Fruit fly (Drosophila melanogaster) whole organism, embryonic: ENCODE data around the gene CG33773.

Source experiments
- CG1233 ChIP-seq: fragments of 200-800 bp; sonication (Bioruptor generic); optimal IDR thresholded peaks from 4 replicates; lab custom pipeline; 2018; ENCODE audit warnings: missing biosample characterization, mild to moderate bottlenecking, missing genetic modification characterization
- CG13424 ChIP-seq: fragments of 200-800 bp; sonication (Bioruptor generic); optimal IDR thresholded peaks from 2 replicates; lab custom pipeline; 2019; ENCODE audit warnings: missing biosample characterization, mild to moderate bottlenecking, missing genetic modification characterization, moderate library complexity
- CG1832 ChIP-seq: fragments of 200-800 bp; sonication (Bioruptor generic); optimal IDR thresholded peaks from 2 replicates; lab custom pipeline; 2017; ENCODE audit warnings: missing biosample characterization, mild to moderate bottlenecking, missing genetic modification characterization, inconsistent platforms
- CG3163 ChIP-seq: fragments of 200-800 bp; sonication (Bioruptor generic); optimal IDR thresholded peaks from 3 replicates; lab custom pipeline; 2016; ENCODE audit warnings: missing biosample characterization, missing genetic modification characterization
- corto ChIP-seq: fragments of 200-800 bp; sonication (Bioruptor generic); optimal IDR thresholded peaks from 2 replicates; lab custom pipeline; 2016; ENCODE audit warnings: missing biosample characterization, mild to moderate bottlenecking, missing genetic modification characterization, moderate library complexity
- fd64A ChIP-seq: fragments of 200-800 bp; sonication (Bioruptor generic); optimal IDR thresholded peaks from 3 replicates; lab custom pipeline; 2018; ENCODE audit warnings: missing biosample characterization, mild to moderate bottlenecking, missing genetic modification characterization
- kah ChIP-seq: fragments of 200-800 bp; sonication (Bioruptor generic); optimal IDR thresholded peaks from 2 replicates; lab custom pipeline; 2018; ENCODE audit warnings: missing biosample characterization, mild to moderate bottlenecking, missing genetic modification characterization
- sna ChIP-seq: fragments of 200-800 bp; sonication (Bioruptor generic); IDR thresholded peaks from 2 replicates; pipeline ENCODE4 v1.3.6; 2022; ENCODE audit warnings: missing biosample characterization, missing genetic modification characterization; ENCODE audit not compliant: partially characterized antibody
- trh ChIP-seq: fragments of 200-800 bp; sonication (Bioruptor generic); optimal IDR thresholded peaks from 2 replicates; lab custom pipeline; 2016; ENCODE audit warnings: missing biosample characterization, missing genetic modification characterization
- z ChIP-seq: fragments of 200-800 bp; sonication (Bioruptor generic); IDR thresholded peaks from 3 replicates; pipeline ENCODE4 v1.3.6; 2022; ENCODE audit warnings: missing biosample characterization, missing genetic modification characterization

DNA sequence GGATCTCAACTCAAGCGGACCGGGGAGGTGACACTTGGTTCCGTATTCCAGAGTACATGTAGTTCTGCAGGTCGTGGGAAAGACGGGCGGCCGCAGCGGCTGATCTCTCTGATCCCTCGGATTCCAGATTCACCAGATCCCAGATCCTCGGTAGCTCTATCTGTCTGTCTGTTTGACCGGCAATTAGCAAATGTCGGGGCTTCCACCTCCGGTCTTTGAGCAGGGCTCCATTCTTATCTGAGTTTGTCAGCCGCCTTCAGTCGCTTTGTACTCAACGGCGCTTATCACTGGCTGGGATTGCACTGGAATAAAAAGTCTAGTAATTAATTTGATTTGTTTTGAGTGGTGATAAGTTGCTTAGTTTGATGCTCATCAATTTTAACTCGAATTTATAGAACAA lies 31.2 kb downstream of the CG33773 start:
- TF ChIP-seq z (GFP tag; lab: Robert Waterston, UW) = no peak
- TF ChIP-seq corto = no peak
- TF ChIP-seq fd64A = no peak
- TF ChIP-seq CG1832 (GFP tag; lab: Kevin White, UChicago) = no peak
- TF ChIP-seq trh (GFP tag; lab: Kevin White, UChicago) = no peak
- no peak for TF ChIP-seq CG13424 (tag; lab: Kevin White, UChicago)
- no peak for TF ChIP-seq CG3163 (GFP tag; lab: Kevin White, UChicago)
- TF ChIP-seq sna (GFP tag; lab: Robert Waterston, UW) = no peak
- no peak for TF ChIP-seq kah
- TF ChIP-seq CG1233 (GFP tag; lab: Kevin White, UChicago) = no peak
